Worm (Caenorhabditis elegans) whole organism, early embryonic: ENCODE data around the gene Y82E9BR.5.
A peak's percentile ranks its signal among the peaks of the same experiment; 100 is the strongest.

Experiments
- B0310.2 ChIP-seq: sonication (generic microtip); optimal IDR thresholded peaks from 2 replicates; lab custom pipeline; 2016; ENCODE audit warnings: mild to moderate bottlenecking, missing genetic modification characterization, missing compliant biosample characterization
- F13C5.2 ChIP-seq: sonication (generic microtip); optimal IDR thresholded peaks from 2 replicates; lab custom pipeline; 2017; ENCODE audit warnings: mild to moderate bottlenecking, missing genetic modification characterization, inconsistent platforms, missing compliant biosample characterization
- aly-1 ChIP-seq: sonication (generic microtip); optimal IDR thresholded peaks from 2 replicates; lab custom pipeline; 2016; ENCODE audit warnings: missing genetic modification characterization, missing compliant biosample characterization
- ama-1 ChIP-seq: fragments of 150-350 bp; optimal IDR thresholded peaks from 2 replicates; lab custom pipeline; 2014
- ceh-13 ChIP-seq: fragments of 200-800 bp; sonication (Bioruptor generic); optimal IDR thresholded peaks from 2 replicates; lab custom pipeline; 2018; ENCODE audit warnings: mild to moderate bottlenecking, missing genetic modification characterization, missing compliant biosample characterization
- ceh-36 ChIP-seq: sonication (generic microtip); optimal IDR thresholded peaks from 2 replicates; lab custom pipeline; 2016; ENCODE audit warnings: missing genetic modification characterization, inconsistent platforms, missing compliant biosample characterization
- ets-7 ChIP-seq: sonication (generic microtip); optimal IDR thresholded peaks from 2 replicates; lab custom pipeline; 2016; ENCODE audit warnings: missing genotype, missing genetic modification characterization, missing compliant biosample characterization
- flt-1 ChIP-seq: fragments of 200-800 bp; sonication (Bioruptor generic); IDR thresholded peaks from 2 replicates; pipeline ENCODE4 v1.3.6; 2022; ENCODE audit warnings: missing genetic modification characterization, missing compliant biosample characterization
- hmbx-1 ChIP-seq: sonication (generic microtip); optimal IDR thresholded peaks from 2 replicates; lab custom pipeline; 2016; ENCODE audit warnings: mild to moderate bottlenecking, missing genetic modification characterization, missing compliant biosample characterization
- hmg-4 ChIP-seq: fragments of 200-800 bp; sonication (Bioruptor generic); optimal IDR thresholded peaks from 2 replicates; lab custom pipeline; 2018; ENCODE audit warnings: mild to moderate bottlenecking, missing genetic modification characterization, missing compliant biosample characterization
- hnd-1 ChIP-seq: sonication (generic microtip); optimal IDR thresholded peaks from 2 replicates; lab custom pipeline; 2016; ENCODE audit warnings: missing genetic modification characterization, missing compliant biosample characterization
- pes-1 ChIP-seq: fragments of 200-800 bp; sonication (Bioruptor generic); IDR thresholded peaks from 2 replicates; pipeline ENCODE4 v1.3.6; 2022; ENCODE audit warnings: missing genetic modification reagents, missing genetic modification characterization, missing compliant biosample characterization
- scrt-1 ChIP-seq: fragments of 200-800 bp; sonication (Bioruptor generic); IDR thresholded peaks from 2 replicates; pipeline ENCODE4 v1.3.6; 2022; ENCODE audit warnings: missing genetic modification characterization, missing compliant biosample characterization
- sea-1 ChIP-seq: fragments of 200-800 bp; sonication (Bioruptor generic); conservative IDR thresholded peaks from 2 replicates; pipeline ENCODE4 v1.3.6; 2022; ENCODE audit warnings: missing genetic modification characterization, missing compliant biosample characterization
- tbx-11 ChIP-seq: fragments of 200-800 bp; sonication (Bioruptor generic); IDR thresholded peaks from 2 replicates; pipeline ENCODE4 v1.3.6; 2022; ENCODE audit warnings: missing genetic modification characterization, missing compliant biosample characterization
- tbx-37 ChIP-seq: fragments of 200-800 bp; sonication (Bioruptor generic); conservative IDR thresholded peaks from 2 replicates; pipeline ENCODE4 v1.3.6; 2022; ENCODE audit warnings: missing genetic modification reagents, missing genetic modification characterization, missing compliant biosample characterization
- tra-4 ChIP-seq: sonication (generic microtip); optimal IDR thresholded peaks from 2 replicates; lab custom pipeline; 2017; ENCODE audit warnings: missing genetic modification characterization, missing compliant biosample characterization

Gene Y82E9BR.5

DNA sequence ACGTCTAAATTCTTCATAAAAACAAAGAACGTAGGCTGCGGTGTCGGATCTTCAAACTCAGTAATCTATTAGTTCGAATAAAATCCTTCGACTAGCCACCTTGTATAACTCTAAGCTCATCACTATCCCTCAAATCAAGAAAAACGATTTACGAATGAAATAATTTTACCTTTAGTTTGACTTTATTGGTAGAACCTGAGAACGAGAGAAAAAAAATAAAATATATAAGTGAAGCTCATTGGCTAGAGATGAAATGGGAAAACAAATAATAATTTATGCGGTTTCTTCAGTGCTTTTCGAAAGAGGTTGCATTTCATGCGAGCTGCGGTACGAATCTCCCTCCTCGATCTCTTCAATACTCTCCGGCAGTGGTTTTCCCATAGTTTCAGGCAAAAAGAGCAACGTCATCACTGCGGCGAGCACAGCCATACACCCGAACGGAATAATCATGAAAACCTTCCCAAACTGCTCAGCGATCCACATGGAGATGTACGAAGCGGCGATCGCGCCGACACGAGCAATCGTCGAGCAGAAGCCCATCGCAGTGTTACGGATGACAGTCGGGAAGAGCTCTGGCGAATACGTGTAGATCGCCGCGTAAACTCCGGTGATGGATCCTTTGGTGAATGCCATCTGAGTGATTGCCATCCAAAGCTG, 35.7 kb downstream of the Y82E9BR.5 start:
- TF ChIP-seq hnd-1 (tag; lab: Kevin White, UChicago) (no peak), tra-4 (tag; lab: Kevin White, UChicago) (peak; percentile 69), hmg-4 (peak; percentile 29)

DNA sequence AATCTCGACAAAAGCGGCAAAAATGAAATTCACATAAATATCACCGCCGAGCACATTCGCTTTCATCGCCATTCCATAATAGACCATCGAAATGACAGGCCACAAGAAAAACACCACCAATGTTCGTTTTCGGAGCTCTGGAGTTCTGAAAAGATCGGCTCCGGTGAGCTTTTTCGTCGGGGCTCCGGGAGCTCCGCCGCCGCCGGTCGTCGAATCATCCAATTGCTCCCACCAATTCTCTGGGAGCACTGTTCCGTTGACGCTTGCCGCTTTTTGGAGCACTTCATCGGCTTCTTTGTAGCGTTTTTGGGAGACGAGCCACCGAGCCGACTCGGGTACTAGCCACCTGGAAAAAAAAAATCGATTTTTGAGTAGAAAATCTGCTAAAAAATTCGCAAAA, 37.3 kb downstream of the Y82E9BR.5 start:
- TF ChIP-seq tbx-37 (GFP tag; lab: Robert Waterston, UW) (no peak), aly-1 (no peak), ets-7 (tag; lab: Kevin White, UChicago) (no peak), F13C5.2 (no peak), flt-1 (GFP tag; lab: Robert Waterston, UW) (no peak)

DNA sequence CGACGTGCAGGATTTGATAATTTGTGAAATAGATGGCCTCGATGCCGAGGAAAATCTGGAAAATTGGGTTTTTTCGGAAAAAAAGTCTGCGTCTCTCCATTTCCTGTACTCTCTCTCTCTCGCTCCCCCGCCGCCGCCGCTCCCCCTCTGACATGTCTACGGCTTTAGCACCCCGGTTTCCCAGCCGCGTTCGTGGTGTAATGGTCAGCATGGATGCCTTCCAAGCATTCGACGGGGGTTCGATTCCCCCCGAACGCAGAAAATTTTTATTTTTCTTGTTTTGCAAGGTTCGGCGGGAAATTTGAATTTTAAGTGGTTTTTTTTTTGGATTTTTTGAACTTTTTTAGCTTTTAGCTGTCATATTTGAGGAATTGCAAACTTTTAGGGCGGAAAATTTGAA, 40.1 kb downstream of the Y82E9BR.5 start:
- no peak for TF ChIP-seq tra-4 (tag; lab: Kevin White, UChicago)
- TF ChIP-seq pes-1 (GFP tag; lab: Robert Waterston, UW), result peak; percentile 74
- peak; percentile 71 for TF ChIP-seq tbx-11
- peak; percentile 17 for TF ChIP-seq hmg-4
- TF ChIP-seq ama-1 (lab: Kevin White, UChicago), result no peak
- no peak for TF ChIP-seq hmbx-1 (tag; lab: Kevin White, UChicago)
- TF ChIP-seq flt-1 (GFP tag; lab: Robert Waterston, UW), result peak; percentile 68
- peak; percentile 65 for TF ChIP-seq aly-1
- TF ChIP-seq B0310.2 (tag; lab: Kevin White, UChicago), result peak; percentile 55
- TF ChIP-seq ets-7 (tag; lab: Kevin White, UChicago), result peak; percentile 31
- peak; percentile 68 for TF ChIP-seq tbx-37 (GFP tag; lab: Robert Waterston, UW)
- peak; percentile 79 for TF ChIP-seq scrt-1
- peak; percentile 51 for TF ChIP-seq ceh-36 (tag; lab: Kevin White, UChicago)
- TF ChIP-seq sea-1 (GFP tag; lab: Robert Waterston, UW), result peak; percentile 70
- TF ChIP-seq hnd-1 (tag; lab: Kevin White, UChicago), result peak; percentile 42
- peak; percentile 58 for TF ChIP-seq F13C5.2
- TF ChIP-seq ceh-13, result peak; percentile 30

DNA sequence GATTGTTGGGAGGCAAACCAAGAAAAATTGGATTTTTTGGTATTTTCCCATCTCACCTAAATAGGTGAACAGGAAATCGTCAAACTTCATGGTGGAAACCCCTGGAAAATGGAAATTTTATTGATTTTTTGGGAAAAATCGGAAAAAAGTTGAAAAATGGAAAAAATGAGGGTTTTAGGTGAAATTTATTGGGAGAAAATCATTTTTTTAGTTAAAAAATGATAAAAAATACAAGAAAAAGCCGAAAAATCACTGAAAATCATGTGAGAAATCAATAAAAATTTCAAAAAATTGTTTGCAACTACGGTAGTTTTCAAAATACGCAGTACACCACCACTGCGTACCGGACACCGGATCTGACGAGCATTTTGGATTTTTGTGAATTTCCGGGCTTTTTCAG, 43.0 kb downstream of the Y82E9BR.5 start, which contains the start of gene lelo-2:
lelo-2 (minus strand) TSS at position 101 of the 400 bp plus-strand sequence.
- no peak for TF ChIP-seq tra-4 (tag; lab: Kevin White, UChicago)
- TF ChIP-seq sea-1 (GFP tag; lab: Robert Waterston, UW), result no peak
- no peak for TF ChIP-seq ceh-36 (tag; lab: Kevin White, UChicago)
- no peak for TF ChIP-seq hmg-4
- TF ChIP-seq ceh-13, result no peak
- TF ChIP-seq flt-1 (GFP tag; lab: Robert Waterston, UW), result no peak
- TF ChIP-seq ets-7 (tag; lab: Kevin White, UChicago), result no peak
- no peak for TF ChIP-seq aly-1
- TF ChIP-seq hnd-1 (tag; lab: Kevin White, UChicago), result no peak
- TF ChIP-seq scrt-1, result no peak
- TF ChIP-seq tbx-11, result no peak
- TF ChIP-seq pes-1 (GFP tag; lab: Robert Waterston, UW), result no peak
- no peak for TF ChIP-seq ama-1 (lab: Kevin White, UChicago)
- TF ChIP-seq hmbx-1 (tag; lab: Kevin White, UChicago), result no peak
- no peak for TF ChIP-seq B0310.2 (tag; lab: Kevin White, UChicago)
- TF ChIP-seq tbx-37 (GFP tag; lab: Robert Waterston, UW), result no peak
- TF ChIP-seq F13C5.2, result no peak

DNA sequence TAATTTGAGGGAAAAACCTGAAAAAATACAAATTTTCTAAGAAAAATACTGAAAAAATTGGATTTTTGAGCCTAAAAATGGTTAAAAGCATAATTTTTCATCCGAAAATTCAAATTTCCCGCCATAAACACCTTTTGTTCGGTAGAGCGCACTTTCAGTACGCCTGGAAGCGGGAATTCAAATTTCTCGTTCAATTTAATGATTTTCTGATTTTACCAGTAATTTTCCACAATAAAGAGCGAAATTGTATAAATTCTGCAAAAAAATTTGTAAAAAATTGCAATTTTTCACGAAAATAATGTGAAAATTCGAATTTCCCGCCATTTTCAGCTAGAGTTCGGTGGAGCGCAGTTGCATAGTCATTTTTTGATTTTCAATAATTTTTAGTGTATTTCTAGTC, 44.3 kb downstream of the Y82E9BR.5 start:
- TF ChIP-seq hmbx-1 (tag; lab: Kevin White, UChicago) (no peak), tra-4 (tag; lab: Kevin White, UChicago) (no peak), ama-1 (lab: Kevin White, UChicago) (no peak), ceh-13 (no peak), aly-1 (no peak), tbx-11 (no peak)

DNA sequence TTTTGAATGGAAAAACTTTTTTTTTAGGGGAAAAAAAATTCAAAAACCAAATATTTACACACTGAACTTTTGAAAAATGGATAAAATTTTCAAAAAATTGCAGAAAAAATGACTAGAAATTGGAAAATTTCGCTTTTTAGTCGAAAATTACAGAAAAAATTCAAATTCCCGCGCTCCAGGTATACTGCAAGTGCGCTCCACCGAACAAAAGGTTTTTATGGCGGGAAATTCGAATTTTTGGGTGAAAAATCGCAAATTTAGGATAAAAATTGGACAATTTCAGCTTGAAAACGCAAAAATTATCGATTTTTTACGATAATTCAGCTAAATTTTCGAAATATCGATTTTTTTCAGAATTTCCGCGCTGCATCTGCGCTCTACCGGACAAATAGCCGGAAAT, 45.1 kb downstream of the Y82E9BR.5 start:
- no peak for TF ChIP-seq tra-4 (tag; lab: Kevin White, UChicago)
- no peak for TF ChIP-seq hmbx-1 (tag; lab: Kevin White, UChicago)
- no peak for TF ChIP-seq ceh-36 (tag; lab: Kevin White, UChicago)
- no peak for TF ChIP-seq hmg-4
- TF ChIP-seq tbx-11, result no peak
- no peak for TF ChIP-seq tbx-37 (GFP tag; lab: Robert Waterston, UW)
- no peak for TF ChIP-seq aly-1
- TF ChIP-seq flt-1 (GFP tag; lab: Robert Waterston, UW), result no peak
- no peak for TF ChIP-seq pes-1 (GFP tag; lab: Robert Waterston, UW)
- TF ChIP-seq ceh-13, result no peak
- TF ChIP-seq F13C5.2, result no peak
- no peak for TF ChIP-seq scrt-1
- no peak for TF ChIP-seq sea-1 (GFP tag; lab: Robert Waterston, UW)
- no peak for TF ChIP-seq ama-1 (lab: Kevin White, UChicago)

DNA sequence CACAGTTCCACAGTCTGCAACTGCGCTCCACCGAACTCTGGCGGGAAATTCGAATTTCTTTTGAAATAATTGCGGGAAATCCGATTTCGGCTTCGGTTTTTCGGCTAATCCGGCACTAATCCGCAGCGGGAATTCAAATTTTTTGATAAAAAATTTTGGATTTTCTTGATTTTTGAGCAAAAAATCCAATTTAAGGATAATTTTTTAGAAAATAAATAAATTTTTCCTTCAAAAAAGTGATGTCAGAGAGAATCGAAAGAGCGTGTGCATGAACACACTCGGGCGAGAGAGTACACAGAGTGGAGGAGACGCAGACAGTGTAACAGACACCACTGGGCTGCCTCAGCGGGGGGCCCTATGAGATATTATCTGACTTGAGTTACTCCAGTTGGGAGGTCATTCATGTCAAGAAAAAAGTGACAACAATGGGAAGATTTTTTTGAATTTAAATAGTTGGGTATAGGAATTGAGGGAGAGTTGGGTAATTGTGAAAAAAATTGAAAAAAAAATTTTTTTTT, 45.8 kb downstream of the Y82E9BR.5 start:
- peak; percentile 45 for TF ChIP-seq ceh-36 (tag; lab: Kevin White, UChicago)
- TF ChIP-seq pes-1 (GFP tag; lab: Robert Waterston, UW), result no peak

DNA sequence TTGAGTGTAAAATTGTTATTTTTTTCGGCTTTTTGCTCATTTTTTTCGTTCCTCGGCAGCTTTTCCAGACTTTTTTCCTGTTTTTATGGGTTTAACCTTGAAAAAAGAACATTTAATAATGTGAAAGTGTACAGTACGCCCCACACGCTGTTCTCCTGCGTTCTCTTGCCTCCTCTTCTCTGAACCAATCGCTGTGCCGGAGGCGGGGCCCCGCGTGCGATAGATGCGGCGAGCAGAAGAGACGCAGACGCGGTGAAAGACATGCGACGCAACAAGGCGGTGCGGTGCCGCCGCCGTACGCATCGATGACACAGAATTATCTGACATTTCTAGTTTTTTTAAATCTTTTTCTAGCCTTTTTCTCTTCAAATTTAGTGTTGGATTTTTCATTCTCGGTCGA, 52.6 kb downstream of the Y82E9BR.5 start:
- no peak for TF ChIP-seq B0310.2 (tag; lab: Kevin White, UChicago)
- no peak for TF ChIP-seq hmbx-1 (tag; lab: Kevin White, UChicago)
- TF ChIP-seq pes-1 (GFP tag; lab: Robert Waterston, UW), result no peak
- TF ChIP-seq flt-1 (GFP tag; lab: Robert Waterston, UW), result no peak
- no peak for TF ChIP-seq scrt-1
- TF ChIP-seq ceh-36 (tag; lab: Kevin White, UChicago), result no peak
- no peak for TF ChIP-seq F13C5.2
- no peak for TF ChIP-seq tbx-37 (GFP tag; lab: Robert Waterston, UW)
- no peak for TF ChIP-seq ama-1 (lab: Kevin White, UChicago)
- TF ChIP-seq tbx-11, result no peak
